Worm (Caenorhabditis elegans): ENCODE data around the gene ruvb-1.

ruvb-1 gene

ce11 chrV:9982568-9982967, 2.0 kb upstream of the ruvb-1 start, which contains the start of gene C27H6.9:
TSS of gene C27H6.9 (plus strand) at chrV:9982868.
- TF ChIP-seq F44E2.7 (GFP tag; IDR thresholded peaks at IDR 0.05), result no peak
- no peak for TF ChIP-seq hlh-30 (tag; optimal IDR thresholded peaks at IDR 0.05; ENCODE audit: insufficient read depth)
- no peak for TF ChIP-seq jun-1 (tag; optimal IDR thresholded peaks at IDR 0.05)
- TF ChIP-seq mxl-2 (GFP tag; conservative IDR thresholded peaks at IDR 0.05), result no peak

ce11 chrV:9978425-9978824, 2.2 kb downstream of the ruvb-1 start:
- no peak for TF ChIP-seq nhr-25 (tag; optimal IDR thresholded peaks at IDR 0.05; ENCODE audit: borderline replicate concordance, insufficient read depth)
- no peak for TF ChIP-seq nhr-111 (GFP tag; optimal IDR thresholded peaks at IDR 0.05)
- TF ChIP-seq dmd-6 (GFP tag; IDR thresholded peaks at IDR 0.05), result no peak
- no peak for TF ChIP-seq lin-15B (tag; optimal IDR thresholded peaks at IDR 0.05)
- TF ChIP-seq ZK337.2 (GFP tag; IDR thresholded peaks at IDR 0.05), result no peak
- no peak for TF ChIP-seq nhr-10 (tag; optimal IDR thresholded peaks at IDR 0.05)
- TF ChIP-seq daf-8 (GFP tag; IDR thresholded peaks at IDR 0.05), result no peak
- no peak for TF ChIP-seq unc-39 (tag; optimal IDR thresholded peaks at IDR 0.05)
- TF ChIP-seq tra-1 (GFP tag; IDR thresholded peaks at IDR 0.05), result no peak
- peak; percentile 65 for TF ChIP-seq rbr-2 (tag; optimal IDR thresholded peaks at IDR 0.05)
- no peak for TF ChIP-seq ceh-32 (tag; optimal IDR thresholded peaks at IDR 0.05; ENCODE audit: poor library complexity)
- no peak for TF ChIP-seq nhr-76 (tag; optimal IDR thresholded peaks at IDR 0.05)
- TF ChIP-seq lsy-2 (tag; optimal IDR thresholded peaks at IDR 0.05), result peak in 1 of 2 experiments; percentile 41
- no peak for TF ChIP-seq fkh-10 (GFP tag; optimal IDR thresholded peaks at IDR 0.05)
- 0 out of 2 replicates have a peak, but pooled peaks have one; percentile 15 for TF ChIP-seq hmg-1.1 (GFP tag; IDR thresholded peaks at IDR 0.05)
- no peak for TF ChIP-seq nhr-41 (GFP tag; IDR thresholded peaks at IDR 0.05)
- TF ChIP-seq egl-27 (tag; optimal IDR thresholded peaks at IDR 0.05), result no peak
- no peak for TF ChIP-seq nhr-48 (tag; optimal IDR thresholded peaks at IDR 0.05)
- TF ChIP-seq mdl-1 (tag; optimal IDR thresholded peaks at IDR 0.05), result no peak
- peak; percentile 20 for TF ChIP-seq mep-1 (tag; optimal IDR thresholded peaks at IDR 0.05)
- TF ChIP-seq lin-29 (GFP tag; IDR thresholded peaks at IDR 0.05), result no peak
- TF ChIP-seq Y105C5A.15 (GFP tag; IDR thresholded peaks at IDR 0.05), result no peak
- TF ChIP-seq set-16 (GFP tag; IDR thresholded peaks at IDR 0.05), result peak; percentile 29; the same call in 1 of the 2 replicates
- no peak for TF ChIP-seq fos-1 (tag; optimal IDR thresholded peaks at IDR 0.05)
- no peak for TF ChIP-seq ceh-82 (tag; optimal IDR thresholded peaks at IDR 0.05)
- peak; percentile 65; the same call in 1 of the 2 replicates for TF ChIP-seq egl-43 (GFP tag; IDR thresholded peaks at IDR 0.05)
- no peak for TF ChIP-seq F49E8.2 (tag; optimal IDR thresholded peaks at IDR 0.05; ENCODE audit: borderline replicate concordance)
- no peak for TF ChIP-seq ces-1 (GFP tag; optimal IDR thresholded peaks at IDR 0.05)
- no peak for TF ChIP-seq zip-2 (tag; optimal IDR thresholded peaks at IDR 0.05)
- TF ChIP-seq skn-1 (tag; optimal IDR thresholded peaks at IDR 0.05), result no peak
- no peak for TF ChIP-seq lin-13 (GFP tag; optimal IDR thresholded peaks at IDR 0.05)
- TF ChIP-seq lin-39 (tag; optimal IDR thresholded peaks at IDR 0.05), result no peak
- TF ChIP-seq ceh-20 (GFP tag; IDR thresholded peaks at IDR 0.05), result no peak
- TF ChIP-seq pqm-1 (tag; optimal IDR thresholded peaks at IDR 0.05), result no peak
- no peak for TF ChIP-seq ceh-44 (GFP tag; IDR thresholded peaks at IDR 0.05)
- TF ChIP-seq arid-1 (GFP tag; conservative IDR thresholded peaks at IDR 0.05), result 0 out of 2 replicates have a peak, but pooled peaks have one; percentile 25
- no peak for TF ChIP-seq cey-2 (tag; optimal IDR thresholded peaks at IDR 0.05; ENCODE audit: borderline replicate concordance, insufficient read depth)
- no peak for TF ChIP-seq F26F4.8 (GFP tag; conservative IDR thresholded peaks at IDR 0.05)
- TF ChIP-seq nhr-237 (tag; optimal IDR thresholded peaks at IDR 0.05), result no peak
- no peak for TF ChIP-seq zfp-3 (GFP tag; conservative IDR thresholded peaks at IDR 0.05)
- no peak for TF ChIP-seq lir-3 (tag; optimal IDR thresholded peaks at IDR 0.05)
- peak; percentile 24 for TF ChIP-seq aha-1 (tag)
- no peak for TF ChIP-seq nhr-28 (tag; optimal IDR thresholded peaks at IDR 0.05)
- 0 out of 2 replicates have a peak, but pooled peaks have one; percentile 11 for TF ChIP-seq Y48G9A.11 (GFP tag; IDR thresholded peaks at IDR 0.05)
- TF ChIP-seq ZK546.5 (tag; optimal IDR thresholded peaks at IDR 0.05), result no peak

Measured in whole organism, L4 larva.